Fruit fly (Drosophila melanogaster) whole organism, embryonic: ENCODE results near the gene Grip91.

Experiments
- Asciz ChIP-seq: fragments of 200-800 bp; sonication (Bioruptor generic); optimal IDR thresholded peaks from 2 replicates; lab custom pipeline; 2017; ENCODE audit warnings: missing biosample characterization, mild to moderate bottlenecking, missing genetic modification characterization, missing genetic modification reagents
- C15 ChIP-seq: fragments of 200-800 bp; sonication (Bioruptor generic); IDR thresholded peaks from 3 replicates; pipeline ENCODE4 v1.3.6; 2022; ENCODE audit warnings: missing biosample characterization, missing genetic modification characterization
- CG10209 ChIP-seq: fragments of 200-800 bp; sonication (Bioruptor generic); optimal IDR thresholded peaks from 3 replicates; lab custom pipeline; 2017; ENCODE audit warnings: missing biosample characterization, mild to moderate bottlenecking, missing genetic modification characterization, missing genetic modification reagents
- CG12155 ChIP-seq: fragments of 200-800 bp; sonication (Bioruptor generic); optimal IDR thresholded peaks from 3 replicates; lab custom pipeline; 2016; ENCODE audit warnings: missing biosample characterization, missing genetic modification characterization
- CG15514 ChIP-seq: fragments of 200-800 bp; sonication (Bioruptor generic); optimal IDR thresholded peaks from 3 replicates; lab custom pipeline; 2017; ENCODE audit warnings: missing biosample characterization, missing genetic modification characterization, mild to moderate bottlenecking, moderate library complexity, missing genetic modification reagents
- CG17568 ChIP-seq: fragments of 200-800 bp; sonication (Bioruptor generic); optimal IDR thresholded peaks from 2 replicates; lab custom pipeline; 2018; ENCODE audit warnings: missing biosample characterization, mild to moderate bottlenecking, missing genetic modification characterization, moderate library complexity
- CG2120 ChIP-seq: fragments of 200-800 bp; sonication (Bioruptor generic); optimal IDR thresholded peaks from 3 replicates; lab custom pipeline; 2016; ENCODE audit warnings: missing biosample characterization, missing genetic modification characterization
- CG31224 ChIP-seq: fragments of 200-800 bp; sonication (Bioruptor generic); IDR thresholded peaks from 2 replicates; pipeline ENCODE4 v1.3.6; 2022; ENCODE audit warnings: missing biosample characterization, missing genetic modification characterization
- CG32767 ChIP-seq: fragments of 200-800 bp; sonication (Bioruptor generic); IDR thresholded peaks from 2 replicates; pipeline ENCODE4 v1.3.6; 2022; ENCODE audit warnings: missing biosample characterization, missing genetic modification characterization
- CG33557 ChIP-seq: fragments of 200-800 bp; sonication (Bioruptor generic); optimal IDR thresholded peaks from 2 replicates; lab custom pipeline; 2019; ENCODE audit warnings: missing biosample characterization, mild to moderate bottlenecking, missing genetic modification characterization, moderate library complexity
- CG34224 ChIP-seq: fragments of 200-800 bp; sonication (Bioruptor generic); IDR thresholded peaks from 3 replicates; pipeline ENCODE4 v1.3.6; 2022; ENCODE audit warnings: missing biosample characterization, missing genetic modification characterization; ENCODE audit not compliant: partially characterized antibody
- CG34376 ChIP-seq: fragments of 200-800 bp; sonication (Bioruptor generic); optimal IDR thresholded peaks from 2 replicates; lab custom pipeline; 2018; ENCODE audit warnings: missing biosample characterization, mild to moderate bottlenecking, missing genetic modification characterization
- CG3726 ChIP-seq: fragments of 200-800 bp; sonication (Bioruptor generic); IDR thresholded peaks from 3 replicates; pipeline ENCODE4, ENCODE4 v1.3.6; 2022; ENCODE audit warnings: missing biosample characterization, missing genetic modification characterization
- CG4707 ChIP-seq: fragments of 200-800 bp; sonication (Bioruptor generic); optimal IDR thresholded peaks from 2 replicates; lab custom pipeline; 2018; ENCODE audit warnings: missing biosample characterization, mild to moderate bottlenecking, missing genetic modification characterization, moderate library complexity
- CG6813 ChIP-seq: fragments of 200-800 bp; sonication (Bioruptor generic); optimal IDR thresholded peaks from 2 replicates; lab custom pipeline; 2017; ENCODE audit warnings: missing biosample characterization, missing genetic modification characterization, mild to moderate bottlenecking, moderate library complexity, missing genetic modification reagents
- CG7556 ChIP-seq: fragments of 200-800 bp; sonication (Bioruptor generic); optimal IDR thresholded peaks from 2 replicates; lab custom pipeline; 2017; ENCODE audit warnings: missing biosample characterization, mild to moderate bottlenecking, missing genetic modification characterization
- CG7928 ChIP-seq: fragments of 200-800 bp; sonication (Bioruptor generic); optimal IDR thresholded peaks from 2 replicates; lab custom pipeline; 2017; ENCODE audit warnings: missing biosample characterization, mild to moderate bottlenecking, missing genetic modification characterization
- CG9797 ChIP-seq: fragments of 200-800 bp; sonication (Bioruptor generic); optimal IDR thresholded peaks from 3 replicates; lab custom pipeline; 2018; ENCODE audit warnings: missing biosample characterization, mild to moderate bottlenecking, missing genetic modification characterization
- CG9932 ChIP-seq: fragments of 200-800 bp; sonication (Bioruptor generic); IDR thresholded peaks from 2 replicates; pipeline ENCODE4 v1.3.6; 2022; ENCODE audit warnings: missing biosample characterization, missing genetic modification characterization
- CoRest ChIP-seq: fragments of 200-800 bp; sonication (Bioruptor generic); optimal IDR thresholded peaks from 3 replicates; lab custom pipeline; 2018; ENCODE audit warnings: missing biosample characterization, mild to moderate bottlenecking, missing genetic modification characterization, moderate library complexity
- CrebB ChIP-seq: fragments of 200-800 bp; sonication (Bioruptor generic); optimal IDR thresholded peaks from 3 replicates; lab custom pipeline; 2018; ENCODE audit warnings: missing biosample characterization, mild to moderate bottlenecking, missing genetic modification characterization
- D19A ChIP-seq: fragments of 200-800 bp; optimal IDR thresholded peaks from 3 replicates; lab custom pipeline; 2019; ENCODE audit warnings: missing biosample characterization, mild to moderate bottlenecking, missing genetic modification characterization, moderate library complexity
- Fer3 ChIP-seq: fragments of 200-800 bp; sonication (Bioruptor generic); optimal IDR thresholded peaks from 2 replicates; lab custom pipeline; 2018; ENCODE audit warnings: missing biosample characterization, mild to moderate bottlenecking, missing genetic modification characterization, moderate library complexity
- H15 ChIP-seq: fragments of 200-800 bp; sonication (Bioruptor generic); IDR thresholded peaks from 3 replicates; pipeline ENCODE4 v1.3.6; 2022; ENCODE audit warnings: missing biosample characterization, missing genetic modification characterization
- Hey ChIP-seq: fragments of 200-800 bp; sonication (Bioruptor generic); optimal IDR thresholded peaks from 3 replicates; lab custom pipeline; 2018; ENCODE audit warnings: missing biosample characterization, mild to moderate bottlenecking, missing genetic modification characterization
- Hr78 ChIP-seq, 2 experiments: fragments of 200-800 bp in 1 of 2; fragments of >200 bp in 1 of 2; sonication (Bioruptor generic) in 1 of 2; optimal IDR thresholded peaks; 2 replicates each; lab custom pipeline; 2017 to 2019; ENCODE audit warnings: missing biosample characterization in 2 of 2, missing genetic modification characterization in 2 of 2, mild to moderate bottlenecking in 1 of 2, moderate library complexity in 1 of 2
- Med ChIP-seq: fragments of 200-800 bp; sonication (Bioruptor generic); peaks from one replicate; lab custom pipeline; 2016; ENCODE audit warnings: missing biosample characterization, missing genetic modification characterization, mild to moderate bottlenecking, inconsistent platforms, moderate library complexity
- Meics ChIP-seq: fragments of 200-800 bp; sonication (Bioruptor generic); optimal IDR thresholded peaks from 2 replicates; lab custom pipeline; 2017; ENCODE audit warnings: missing biosample characterization, mild to moderate bottlenecking, missing genetic modification characterization
- Mes4 ChIP-seq: fragments of 200-800 bp; sonication (Bioruptor generic); optimal IDR thresholded peaks from 2 replicates; lab custom pipeline; 2016; ENCODE audit warnings: missing biosample characterization, missing genetic modification characterization
- Neu2 ChIP-seq: fragments of 200-800 bp; sonication (Bioruptor generic); optimal IDR thresholded peaks from 3 replicates; lab custom pipeline; 2016; ENCODE audit warnings: missing biosample characterization, missing genetic modification characterization, borderline replicate concordance
- Poxn ChIP-seq: fragments of 200-800 bp; sonication (Bioruptor generic); IDR thresholded peaks from 2 replicates; pipeline ENCODE4 v1.3.6; 2022; ENCODE audit warnings: missing biosample characterization, missing genetic modification characterization
- al ChIP-seq: fragments of 200-800 bp; sonication (Bioruptor generic); IDR thresholded peaks from 2 replicates; pipeline ENCODE4 v1.3.6; 2022; ENCODE audit warnings: missing biosample characterization, missing genetic modification characterization
- bigmax ChIP-seq: fragments of 200-800 bp; sonication (Bioruptor generic); optimal IDR thresholded peaks from 2 replicates; lab custom pipeline; 2018; ENCODE audit warnings: missing biosample characterization, mild to moderate bottlenecking, missing genetic modification characterization
- chn ChIP-seq: fragments of 200-800 bp; sonication (Bioruptor generic); optimal IDR thresholded peaks from 2 replicates; lab custom pipeline; 2016; ENCODE audit warnings: missing biosample characterization, missing genetic modification characterization
- corto ChIP-seq: fragments of 200-800 bp; sonication (Bioruptor generic); optimal IDR thresholded peaks from 2 replicates; lab custom pipeline; 2016; ENCODE audit warnings: missing biosample characterization, mild to moderate bottlenecking, missing genetic modification characterization, moderate library complexity
- emc ChIP-seq: fragments of 200-800 bp; sonication (Bioruptor generic); optimal IDR thresholded peaks from 2 replicates; lab custom pipeline; 2016; ENCODE audit warnings: missing biosample characterization, missing genetic modification characterization
- grn ChIP-seq: fragments of 200-800 bp; sonication (Bioruptor generic); optimal IDR thresholded peaks from 3 replicates; lab custom pipeline; 2017; ENCODE audit warnings: missing biosample characterization, missing genetic modification characterization
- gsb ChIP-seq: fragments of 200-800 bp; sonication (Bioruptor generic); IDR thresholded peaks from 2 replicates; pipeline ENCODE4 v1.3.6; 2022; ENCODE audit warnings: missing biosample characterization, missing genetic modification characterization
- ken ChIP-seq: fragments of 200-800 bp; sonication (Bioruptor generic); IDR thresholded peaks from 3 replicates; pipeline ENCODE4 v1.3.6; 2022; ENCODE audit warnings: missing biosample characterization, missing genetic modification characterization
- prd ChIP-seq, 3 experiments: fragments of >200 bp in 2 of 3; fragments of 200-800 bp in 1 of 3; sonication (Bioruptor generic) in 1 of 3; optimal IDR thresholded peaks in 2 of 3; IDR thresholded peaks in 1 of 3; 2 replicates in 2 of 3; 3 replicates in 1 of 3; pipeline versions ENCODE4 v1.3.6 to Lab custom; 2017 to 2022; ENCODE audit warnings: missing biosample characterization in 1 of 3, missing genetic modification characterization in 1 of 3
- pros ChIP-seq: fragments of 200-800 bp; sonication (Bioruptor generic); optimal IDR thresholded peaks from 3 replicates; lab custom pipeline; 2019; ENCODE audit warnings: missing biosample characterization, mild to moderate bottlenecking, missing genetic modification characterization, moderate library complexity
- repo ChIP-seq: fragments of 200-800 bp; sonication (Bioruptor generic); optimal IDR thresholded peaks from 2 replicates; lab custom pipeline; 2016; ENCODE audit warnings: missing biosample characterization, missing genetic modification characterization
- ro ChIP-seq: fragments of 200-800 bp; sonication (Bioruptor generic); IDR thresholded peaks from 2 replicates; pipeline ENCODE4 v1.3.6; 2022; ENCODE audit warnings: missing biosample characterization, missing genetic modification characterization
- slp2 ChIP-seq: fragments of 200-800 bp; sonication (Bioruptor generic); optimal IDR thresholded peaks from 2 replicates; lab custom pipeline; 2016; ENCODE audit warnings: missing biosample characterization, missing genetic modification characterization
- so ChIP-seq: fragments of 200-800 bp; sonication (Bioruptor generic); IDR thresholded peaks from 3 replicates; pipeline ENCODE4 v1.3.6; 2022; ENCODE audit warnings: missing biosample characterization, missing genetic modification characterization
- tap ChIP-seq: fragments of 200-800 bp; optimal IDR thresholded peaks from 3 replicates; lab custom pipeline; 2019; ENCODE audit warnings: missing biosample characterization, mild to moderate bottlenecking, missing genetic modification characterization, moderate library complexity
- trem ChIP-seq: fragments of 200-800 bp; optimal IDR thresholded peaks from 3 replicates; lab custom pipeline; 2019; ENCODE audit warnings: missing biosample characterization, mild to moderate bottlenecking, missing genetic modification characterization, moderate library complexity
- usp ChIP-seq: fragments of >200 bp; optimal IDR thresholded peaks from 2 replicates; lab custom pipeline; 2017; ENCODE audit warnings: missing biosample characterization, missing genetic modification characterization
- wor ChIP-seq: fragments of 200-800 bp; sonication (Bioruptor generic); IDR thresholded peaks from 2 replicates; pipeline ENCODE4 v1.3.6; 2022; ENCODE audit warnings: missing biosample characterization, missing genetic modification characterization

The Grip91 gene

DNA sequence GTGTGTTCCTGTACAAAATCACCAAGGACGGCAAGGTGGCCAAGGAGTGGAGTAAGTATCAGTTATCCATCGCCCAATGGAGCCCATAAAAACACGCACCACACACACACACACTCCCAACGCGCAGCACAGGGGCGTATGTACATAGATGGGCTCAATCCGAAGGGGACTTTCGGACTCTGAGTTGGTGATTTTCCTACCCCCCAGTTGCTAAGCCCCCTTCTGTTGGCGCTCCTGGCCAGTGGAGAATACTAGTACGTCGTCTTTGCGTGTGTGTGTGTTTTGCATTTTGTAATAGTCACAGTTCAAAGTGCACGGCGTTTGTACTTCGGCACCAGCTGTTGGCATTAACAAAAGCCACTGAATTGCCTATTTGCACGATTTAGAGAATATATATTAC lies 4.4 kb downstream of the Grip91 start (continued):
- TF ChIP-seq CG9932 (GFP tag; lab: Robert Waterston, UW) (peak; percentile 89), CG12155 (peak; percentile 77), Asciz (GFP tag; lab: Kevin White, UChicago) (peak; percentile 8), prd (optimal IDR thresholded peaks at IDR 0.05; lab: Kevin White, UChicago) (no peak), prd (GFP tag; IDR thresholded peaks at IDR 0.05; lab: Robert Waterston, UW) (peak; percentile 88), CG2120 (GFP tag; lab: Kevin White, UChicago) (peak; percentile 89), al (GFP tag; lab: Robert Waterston, UW) (peak; percentile 63; the same call in 1 of the 2 replicates), repo (GFP tag; lab: Kevin White, UChicago) (peak; percentile 69), CG15514 (GFP tag; lab: Kevin White, UChicago) (peak; percentile 74), CG32767 (peak; percentile 41; the same call in 1 of the 2 replicates), grn (no peak), CG7928 (GFP tag; lab: Kevin White, UChicago) (no peak), CG10209 (GFP tag; lab: Kevin White, UChicago) (peak; percentile 70), Neu2 (no peak), bigmax (GFP tag; lab: Kevin White, UChicago) (no peak), gsb (GFP tag; lab: Robert Waterston, UW) (peak; percentile 70), usp (GFP tag; lab: Kevin White, UChicago) (no peak), CG33557 (GFP tag; lab: Kevin White, UChicago) (peak; percentile 21), CG17568 (peak; percentile 60), chn (GFP tag; lab: Kevin White, UChicago) (peak; percentile 72), CG34376 (GFP tag; lab: Kevin White, UChicago) (peak; percentile 58), CG3726 (peak; percentile 21; the same call in 1 of the 3 replicates), Fer3 (tag; lab: Kevin White, UChicago) (peak; percentile 81), CrebB (peak; percentile 62), Poxn (no peak), Hr78 (GFP tag; optimal IDR thresholded peaks at IDR 0.05; lab: Kevin White, UChicago) (peak in 1 of 2 experiments; percentile 94), emc (GFP tag; lab: Kevin White, UChicago) (no peak), C15 (no peak), CG31224 (peak; percentile 57), ken (GFP tag; lab: Robert Waterston, UW) (peak; percentile 82), H15 (GFP tag; lab: Robert Waterston, UW) (peak; percentile 83), slp2 (GFP tag; lab: Kevin White, UChicago) (peak; percentile 39), corto (no peak), Med (GFP tag; lab: Kevin White, UChicago) (peak; percentile 97), CG34224 (GFP tag; lab: Robert Waterston, UW) (no peak), tap (tag; lab: Kevin White, UChicago) (peak; percentile 67), pros (no peak), Mes4 (GFP tag; lab: Kevin White, UChicago) (peak; percentile 58), wor (GFP tag; lab: Robert Waterston, UW) (peak; percentile 29; the same call in 1 of the 2 replicates), CoRest (tag; lab: Kevin White, UChicago) (peak; percentile 60), CG6813 (GFP tag; lab: Kevin White, UChicago) (peak; percentile 83), trem (tag; lab: Kevin White, UChicago) (no peak), CG7556 (GFP tag; lab: Kevin White, UChicago) (no peak), Hey (tag; lab: Kevin White, UChicago) (peak; percentile 60), CG4707 (peak; percentile 52), D19A (tag; lab: Kevin White, UChicago) (peak; percentile 18), ro (GFP tag; lab: Robert Waterston, UW) (no peak), CG9797 (GFP tag; lab: Kevin White, UChicago) (no peak), so (GFP tag; lab: Robert Waterston, UW) (peak; percentile 62; the same call in 1 of the 3 replicates), Meics (peak; percentile 86)
